Worm (Caenorhabditis elegans) whole organism, early embryonic: ENCODE data around the gene C15F1.5.

Experiments
- B0310.2 ChIP-seq: sonication (generic microtip); optimal IDR thresholded peaks from 2 replicates; lab custom pipeline; 2016; ENCODE audit warnings: mild to moderate bottlenecking, missing genetic modification characterization, missing compliant biosample characterization
- aly-1 ChIP-seq: sonication (generic microtip); optimal IDR thresholded peaks from 2 replicates; lab custom pipeline; 2016; ENCODE audit warnings: missing genetic modification characterization, missing compliant biosample characterization
- ama-1 ChIP-seq: fragments of 150-350 bp; optimal IDR thresholded peaks from 2 replicates; lab custom pipeline; 2014
- ceh-36 ChIP-seq: sonication (generic microtip); optimal IDR thresholded peaks from 2 replicates; lab custom pipeline; 2016; ENCODE audit warnings: missing genetic modification characterization, inconsistent platforms, missing compliant biosample characterization
- ets-7 ChIP-seq: sonication (generic microtip); optimal IDR thresholded peaks from 2 replicates; lab custom pipeline; 2016; ENCODE audit warnings: missing genotype, missing genetic modification characterization, missing compliant biosample characterization
- flt-1 ChIP-seq: fragments of 200-800 bp; sonication (Bioruptor generic); IDR thresholded peaks from 2 replicates; pipeline ENCODE4 v1.3.6; 2022; ENCODE audit warnings: missing genetic modification characterization, missing compliant biosample characterization
- hmbx-1 ChIP-seq: sonication (generic microtip); optimal IDR thresholded peaks from 2 replicates; lab custom pipeline; 2016; ENCODE audit warnings: mild to moderate bottlenecking, missing genetic modification characterization, missing compliant biosample characterization
- hmg-4 ChIP-seq: fragments of 200-800 bp; sonication (Bioruptor generic); optimal IDR thresholded peaks from 2 replicates; lab custom pipeline; 2018; ENCODE audit warnings: mild to moderate bottlenecking, missing genetic modification characterization, missing compliant biosample characterization
- pes-1 ChIP-seq: fragments of 200-800 bp; sonication (Bioruptor generic); IDR thresholded peaks from 2 replicates; pipeline ENCODE4 v1.3.6; 2022; ENCODE audit warnings: missing genetic modification reagents, missing genetic modification characterization, missing compliant biosample characterization
- tbx-11 ChIP-seq: fragments of 200-800 bp; sonication (Bioruptor generic); IDR thresholded peaks from 2 replicates; pipeline ENCODE4 v1.3.6; 2022; ENCODE audit warnings: missing genetic modification characterization, missing compliant biosample characterization
- tra-4 ChIP-seq: sonication (generic microtip); optimal IDR thresholded peaks from 2 replicates; lab custom pipeline; 2017; ENCODE audit warnings: missing genetic modification characterization, missing compliant biosample characterization

- no peak for TF ChIP-seq aly-1
- no peak for TF ChIP-seq tra-4 (tag; lab: Kevin White, UChicago)
- no peak for TF ChIP-seq ama-1 (lab: Kevin White, UChicago)
- TF ChIP-seq ceh-36 (tag; lab: Kevin White, UChicago), result no peak
- no peak for TF ChIP-seq B0310.2 (tag; lab: Kevin White, UChicago)
- no peak for TF ChIP-seq ets-7 (tag; lab: Kevin White, UChicago)
- TF ChIP-seq hmg-4, result no peak
- TF ChIP-seq flt-1 (GFP tag; lab: Robert Waterston, UW), result no peak
- TF ChIP-seq tbx-11 (GFP tag; lab: Robert Waterston, UW), result no peak
- TF ChIP-seq hmbx-1 (tag; lab: Kevin White, UChicago), result no peak
- TF ChIP-seq pes-1 (GFP tag; lab: Robert Waterston, UW), result no peak
Observed at ce11 chrII:6965573-6965972, 4.8 kb downstream of the C15F1.5 start, which contains the start of gene tra-2.
